Worm (Caenorhabditis elegans) whole organism, L2 larva: ENCODE results near the gene T28C12.1.

Experiments
- C34F6.9 ChIP-seq: fragments of 150-350 bp; optimal IDR thresholded peaks from 2 replicates; lab custom pipeline; 2014; ENCODE audit warnings: missing biosample characterization, missing genetic modification characterization
- crh-2 ChIP-seq: sonication (generic microtip); optimal IDR thresholded peaks from 2 replicates; lab custom pipeline; 2017; ENCODE audit warnings: missing biosample characterization, missing genetic modification characterization
- dmd-4 ChIP-seq: sonication (generic microtip); optimal IDR thresholded peaks from 2 replicates; lab custom pipeline; 2017; ENCODE audit warnings: missing biosample characterization, missing genetic modification characterization
- elt-1 ChIP-seq: fragments of 150-350 bp; optimal IDR thresholded peaks from 2 replicates; lab custom pipeline; 2014; ENCODE audit warnings: missing biosample characterization, missing genetic modification characterization
- lin-11 ChIP-seq: fragments of 150-350 bp; sonication (generic microtip); optimal IDR thresholded peaks from 2 replicates; lab custom pipeline; 2014; ENCODE audit warnings: missing biosample characterization, missing genetic modification characterization, inconsistent platforms, mixed read lengths
- lin-13 ChIP-seq: fragments of 150-350 bp; optimal IDR thresholded peaks from 2 replicates; lab custom pipeline; 2014; ENCODE audit warnings: missing biosample characterization, missing genetic modification reagents, missing genetic modification characterization
- lsy-2 ChIP-seq, 2 experiments: fragments of 150-350 bp in 1 of 2; sonication (generic microtip) in 1 of 2; optimal IDR thresholded peaks; 2 replicates each; lab custom pipeline; 2014 to 2017; ENCODE audit warnings: missing biosample characterization in 2 of 2, missing genetic modification characterization in 2 of 2
- nhr-237 ChIP-seq: fragments of 150-350 bp; optimal IDR thresholded peaks from 2 replicates; lab custom pipeline; 2014; ENCODE audit warnings: missing biosample characterization, missing genetic modification characterization
- unc-62 ChIP-seq: fragments of 150-350 bp; optimal IDR thresholded peaks from 2 replicates; lab custom pipeline; 2014; ENCODE audit warnings: missing biosample characterization, missing genetic modification reagents, missing genetic modification characterization
- zag-1 ChIP-seq: fragments of 150-350 bp; optimal IDR thresholded peaks from 2 replicates; lab custom pipeline; 2014; ENCODE audit warnings: missing biosample characterization, missing genetic modification characterization
- ztf-1 ChIP-seq: fragments of 200-800 bp; sonication (Bioruptor generic); conservative IDR thresholded peaks from 2 replicates; pipeline ENCODE4 v1.3.6; 2022; ENCODE audit warnings: missing genetic modification characterization, missing compliant biosample characterization
- ztf-11 ChIP-seq: sonication (generic microtip); optimal IDR thresholded peaks from 2 replicates; lab custom pipeline; 2017; ENCODE audit warnings: missing biosample characterization, missing genetic modification characterization

T28C12.1 gene

DNA sequence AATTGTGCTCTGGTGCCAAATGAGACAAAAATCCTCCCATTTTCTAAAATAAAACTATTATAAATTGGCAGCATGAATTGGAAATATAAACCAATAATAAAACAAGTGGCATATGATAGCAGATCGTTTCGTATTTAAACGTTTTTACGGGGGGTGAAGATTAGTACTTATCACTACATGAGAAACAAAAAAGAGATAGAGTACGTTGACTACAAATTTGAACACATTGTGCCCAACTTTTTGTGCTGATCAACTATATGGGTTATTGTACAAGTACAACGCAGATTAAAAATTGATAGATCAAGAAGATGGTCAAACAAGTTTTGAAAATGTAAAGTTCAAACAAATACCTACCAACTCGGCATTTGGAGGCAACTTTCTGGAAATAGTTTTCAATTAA is 36.8 kb downstream of the T28C12.1 start:
- TF ChIP-seq ztf-1 (GFP tag; lab: Robert Waterston, UW) (no peak), elt-1 (tag; lab: Kevin White, UChicago) (no peak), dmd-4 (tag; lab: Kevin White, UChicago) (no peak), crh-2 (no peak), C34F6.9 (tag; lab: Kevin White, UChicago) (no peak), ztf-11 (no peak), unc-62 (GFP tag; lab: Kevin White, UChicago) (no peak)
- TF ChIP-seq, all 48 proteins: peak for 0

DNA sequence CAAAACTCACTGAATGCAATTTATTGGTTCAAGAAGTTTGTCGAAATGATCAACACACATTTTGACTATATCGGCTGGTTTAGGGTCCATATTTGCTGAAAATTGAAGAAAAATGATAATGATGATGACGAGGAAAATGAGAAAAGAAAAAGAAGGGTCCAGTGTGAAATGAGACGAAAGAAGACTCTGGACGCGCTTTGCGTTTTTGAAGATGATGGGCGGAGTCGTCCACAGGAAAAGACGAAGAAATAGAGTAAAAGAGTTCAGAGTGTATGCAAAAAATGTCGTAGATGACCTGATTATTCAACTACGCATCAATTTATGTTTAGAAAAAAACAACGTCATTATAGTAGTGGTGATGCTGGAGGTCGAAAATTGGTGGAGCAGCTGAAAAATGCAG is 43.1 kb downstream of the T28C12.1 start, which contains the start of gene F13H6.5:
TSS of gene F13H6.5 (minus strand) at position 101 of the 400 bp plus-strand sequence.
- TF ChIP-seq zag-1 (tag; lab: Kevin White, UChicago), result no peak
- TF ChIP-seq lsy-2 (tag; optimal IDR thresholded peaks at IDR 0.05; lab: Kevin White, UChicago), result no peak
- TF ChIP-seq nhr-237 (tag; lab: Kevin White, UChicago), result no peak
- TF ChIP-seq lin-11, result no peak
- TF ChIP-seq lin-13 (GFP tag; lab: Kevin White, UChicago), result no peak
